Fruit fly (Drosophila melanogaster): ENCODE data around the gene CG13250.
A peak's percentile ranks its signal among the peaks of the same experiment; 100 is the strongest.

The CG13250 gene

DNA sequence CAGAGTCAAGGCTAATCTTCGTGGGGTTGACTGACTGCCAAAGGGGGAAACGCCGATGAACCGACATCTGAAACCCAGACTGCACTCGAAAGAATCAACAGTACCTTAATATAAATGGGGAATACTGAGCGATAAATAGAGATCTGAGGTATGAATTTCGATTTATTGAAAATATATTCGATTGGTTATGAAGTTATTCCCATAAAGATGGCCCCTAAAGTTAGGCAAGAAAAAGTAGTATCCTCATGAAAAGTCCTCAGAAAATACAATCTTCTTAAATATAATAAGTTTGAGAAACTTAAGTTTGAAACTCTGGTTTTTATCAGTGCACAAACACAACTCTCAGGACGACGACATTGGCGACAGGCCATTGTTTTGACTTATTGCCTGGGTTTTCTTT lies 48.8 kb downstream of the CG13250 start (continued):
- peak; percentile 69 for TF ChIP-seq dsx (GFP tag; optimal IDR thresholded peaks at IDR 0.05; ENCODE audit: poor library complexity, severe bottlenecking)
- TF ChIP-seq Sox14 (GFP tag; optimal IDR thresholded peaks at IDR 0.05) = peak; percentile 48
- TF ChIP-seq CG3919 (GFP tag; optimal IDR thresholded peaks at IDR 0.05) = peak; percentile 53
- no peak for TF ChIP-seq Hr38 (GFP tag; optimal IDR thresholded peaks at IDR 0.05)
- no peak for TF ChIP-seq Sox15 (GFP tag; optimal IDR thresholded peaks at IDR 0.05)
- no peak for TF ChIP-seq CG31627 (GFP tag; optimal IDR thresholded peaks at IDR 0.05)
- peak; percentile 65 for TF ChIP-seq svp (GFP tag)
- TF ChIP-seq Hr39 (GFP tag; optimal IDR thresholded peaks at IDR 0.05) = peak; percentile 2
- peak; percentile 75 for TF ChIP-seq CG3032 (tag; optimal IDR thresholded peaks at IDR 0.05)
- TF ChIP-seq OdsH (GFP tag; optimal IDR thresholded peaks at IDR 0.05) = peak; percentile 43
- no peak for TF ChIP-seq CG4318 (GFP tag; optimal IDR thresholded peaks at IDR 0.05)
- TF ChIP-seq fd85E (GFP tag; optimal IDR thresholded peaks at IDR 0.05) = no peak
- TF ChIP-seq CG10669 (GFP tag; optimal IDR thresholded peaks at IDR 0.05) = peak; percentile 68
- TF ChIP-seq CG1621 (tag; optimal IDR thresholded peaks at IDR 0.05) = peak; percentile 40

DNA sequence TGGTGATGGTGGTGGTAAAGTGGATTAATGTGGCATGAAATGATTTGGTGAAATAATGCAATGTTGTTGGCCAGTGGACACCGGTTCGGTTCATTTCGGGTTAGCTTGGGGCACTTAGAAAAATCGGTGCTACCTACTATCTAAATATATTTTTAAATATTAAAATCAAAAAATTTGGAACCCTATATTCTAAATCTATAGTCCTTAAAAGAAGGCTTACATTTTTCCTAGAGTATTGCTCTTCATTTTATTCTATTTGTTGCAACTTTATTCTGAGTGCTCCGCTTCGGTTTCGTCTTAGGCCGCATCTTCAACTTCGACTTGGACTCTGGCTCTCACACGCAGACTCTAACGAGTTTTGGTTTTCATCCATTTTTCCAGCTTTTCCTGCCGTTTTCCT lies 50.4 kb downstream of the CG13250 start:
- TF ChIP-seq Eip78C (GFP tag) (peak; percentile 18), fd59A (GFP tag; optimal IDR thresholded peaks at IDR 0.05) (no peak), Lpt (GFP tag; optimal IDR thresholded peaks at IDR 0.05) (peak; percentile 31), CG6792 (GFP tag; optimal IDR thresholded peaks at IDR 0.05) (no peak), dsx (GFP tag; optimal IDR thresholded peaks at IDR 0.05; ENCODE audit: poor library complexity, severe bottlenecking) (no peak), CG31627 (GFP tag; optimal IDR thresholded peaks at IDR 0.05) (no peak), salr (GFP tag; optimal IDR thresholded peaks at IDR 0.05) (no peak), CG8319 (GFP tag; optimal IDR thresholded peaks at IDR 0.05) (no peak), achi (GFP tag; optimal IDR thresholded peaks at IDR 0.05) (peak; percentile 32), Blimp-1 (GFP tag; optimal IDR thresholded peaks at IDR 0.05) (no peak), eg (GFP tag; IDR thresholded peaks at IDR 0.05) (peak; percentile 63), Hr4 (GFP tag; optimal IDR thresholded peaks at IDR 0.05) (no peak), CG1621 (tag; optimal IDR thresholded peaks at IDR 0.05) (no peak), CG8632 (GFP tag; optimal IDR thresholded peaks at IDR 0.05) (no peak), vri (GFP tag; optimal IDR thresholded peaks at IDR 0.05) (no peak), CG16779 (tag; optimal IDR thresholded peaks at IDR 0.05) (no peak), CG6276 (GFP tag; optimal IDR thresholded peaks at IDR 0.05) (peak; percentile 40), pdm3 (GFP tag; optimal IDR thresholded peaks at IDR 0.05) (no peak), Hr38 (GFP tag; optimal IDR thresholded peaks at IDR 0.05) (no peak), CG9139 (GFP tag; optimal IDR thresholded peaks at IDR 0.05) (no peak), Sox102F (GFP tag; optimal IDR thresholded peaks at IDR 0.05) (no peak), CG6808 (GFP tag; optimal IDR thresholded peaks at IDR 0.05) (no peak), CG34406 (GFP tag; optimal IDR thresholded peaks at IDR 0.05) (no peak), esn (GFP tag; optimal IDR thresholded peaks at IDR 0.05) (no peak), CG11902 (GFP tag; optimal IDR thresholded peaks at IDR 0.05) (no peak), Ets96B (tag; optimal IDR thresholded peaks at IDR 0.05) (no peak), CG10631 (GFP tag; optimal IDR thresholded peaks at IDR 0.05) (peak; percentile 33), Sox14 (GFP tag; optimal IDR thresholded peaks at IDR 0.05) (no peak), Hr39 (GFP tag; optimal IDR thresholded peaks at IDR 0.05) (no peak), CG7368 (GFP tag; optimal IDR thresholded peaks at IDR 0.05) (no peak), CG4318 (GFP tag; optimal IDR thresholded peaks at IDR 0.05) (peak; percentile 14), CG32006 (GFP tag; optimal IDR thresholded peaks at IDR 0.05) (peak; percentile 66), Eip75B (GFP tag; optimal IDR thresholded peaks at IDR 0.05) (no peak), OdsH (GFP tag; optimal IDR thresholded peaks at IDR 0.05) (no peak), CG6854 (GFP tag; optimal IDR thresholded peaks at IDR 0.05) (no peak), Sox15 (GFP tag; optimal IDR thresholded peaks at IDR 0.05) (no peak), net (GFP tag; optimal IDR thresholded peaks at IDR 0.05) (no peak), Ets21C (GFP tag; optimal IDR thresholded peaks at IDR 0.05) (no peak), Gug (GFP tag; IDR thresholded peaks at IDR 0.05) (no peak), dac (GFP tag; optimal IDR thresholded peaks at IDR 0.05) (no peak), Eip93F (GFP tag; optimal IDR thresholded peaks at IDR 0.05) (no peak), lz (GFP tag; optimal IDR thresholded peaks at IDR 0.05) (no peak), cyc (GFP tag; optimal IDR thresholded peaks at IDR 0.05) (no peak), Met (GFP tag; optimal IDR thresholded peaks at IDR 0.05) (no peak), CG8119 (GFP tag; IDR thresholded peaks at IDR 0.05) (peak; percentile 47; the same call in 2 of the 3 replicates)
